Fruit fly (Drosophila melanogaster): ENCODE measurements around the gene CG7950.
A peak's percentile ranks its signal among the peaks of the same experiment; 100 is the strongest.

CG7950 gene

dm6 chr3R:30058057-30058868, 1.6 kb downstream of the CG7950 start, which contains the start of gene sima (continued):
- TF ChIP-seq Med (GFP tag) = peak; percentile 83
- TF ChIP-seq CG6765 (GFP tag; optimal IDR thresholded peaks at IDR 0.05) = peak; percentile 37
- peak; percentile 32 for TF ChIP-seq mam (GFP tag; optimal IDR thresholded peaks at IDR 0.05)
- peak; percentile 64 for TF ChIP-seq Rfx (GFP tag; IDR thresholded peaks at IDR 0.05)
- TF ChIP-seq CG17568 (GFP tag; optimal IDR thresholded peaks at IDR 0.05) = peak; percentile 13
- TF ChIP-seq CG7556 (GFP tag; optimal IDR thresholded peaks at IDR 0.05) = no peak
- TF ChIP-seq kni (GFP tag; optimal IDR thresholded peaks at IDR 0.05) = no peak
- TF ChIP-seq CG14710 (tag; optimal IDR thresholded peaks at IDR 0.05) = peak; percentile 51
- no peak for TF ChIP-seq Mes4 (GFP tag; optimal IDR thresholded peaks at IDR 0.05)
- TF ChIP-seq seq (GFP tag; IDR thresholded peaks at IDR 0.05) = no peak
- TF ChIP-seq ATbp (GFP tag; optimal IDR thresholded peaks at IDR 0.05) = no peak
- TF ChIP-seq CG10431 (GFP tag; optimal IDR thresholded peaks at IDR 0.05) = no peak
- no peak for TF ChIP-seq CG11723 (GFP tag; optimal IDR thresholded peaks at IDR 0.05)
- TF ChIP-seq vfl (GFP tag; optimal IDR thresholded peaks at IDR 0.05) = peak; percentile 29
- peak; percentile 38 for TF ChIP-seq oc (tag; optimal IDR thresholded peaks at IDR 0.05)
- TF ChIP-seq CG1603 (tag; optimal IDR thresholded peaks at IDR 0.05) = peak; percentile 71
- TF ChIP-seq E2f1 (GFP tag; IDR thresholded peaks at IDR 0.05) = peak; percentile 43; the same call in 1 of the 2 replicates
- peak; percentile 27 for TF ChIP-seq gem (tag; optimal IDR thresholded peaks at IDR 0.05)
- TF ChIP-seq NK7.1 (GFP tag; optimal IDR thresholded peaks at IDR 0.05) = peak; percentile 57
- no peak for TF ChIP-seq Aef1 (GFP tag; IDR thresholded peaks at IDR 0.05)
- peak; percentile 85 for TF ChIP-seq sens (GFP tag)
- TF ChIP-seq p53 (GFP tag; optimal IDR thresholded peaks at IDR 0.05) = peak; percentile 27
- TF ChIP-seq CG7786 (GFP tag; optimal IDR thresholded peaks at IDR 0.05) = no peak
- no peak for TF ChIP-seq CG8359 (GFP tag; optimal IDR thresholded peaks at IDR 0.05; ENCODE audit: borderline replicate concordance)
- TF ChIP-seq CG13287 (GFP tag; IDR thresholded peaks at IDR 0.05; ENCODE audit: partially characterized antibody) = peak; percentile 25; the same call in 1 of the 2 replicates
- no peak for TF ChIP-seq sisA (GFP tag; IDR thresholded peaks at IDR 0.05)
- no peak for TF ChIP-seq tup (GFP tag; optimal IDR thresholded peaks at IDR 0.05)
- TF ChIP-seq grn (GFP tag; optimal IDR thresholded peaks at IDR 0.05) = no peak
- TF ChIP-seq ftz-f1 (GFP tag; optimal IDR thresholded peaks at IDR 0.05) = peak; percentile 45
- TF ChIP-seq maf-S (GFP tag; optimal IDR thresholded peaks at IDR 0.05) = peak; percentile 55
- TF ChIP-seq Eip74EF (GFP tag; optimal IDR thresholded peaks at IDR 0.05) = peak in 1 of 2 experiments; percentile 6
- peak; percentile 28 for TF ChIP-seq CG2678 (tag; optimal IDR thresholded peaks at IDR 0.05)
- no peak; the same call in 1 of the 2 replicates for TF ChIP-seq H2.0 (GFP tag; IDR thresholded peaks at IDR 0.05)
- TF ChIP-seq Dfd (GFP tag; optimal IDR thresholded peaks at IDR 0.05) = no peak
- peak; percentile 57 for TF ChIP-seq CG15514 (GFP tag; optimal IDR thresholded peaks at IDR 0.05)
- peak; percentile 49 for TF ChIP-seq Sin3A (optimal IDR thresholded peaks at IDR 0.05)
- TF ChIP-seq CG2120 (GFP tag; optimal IDR thresholded peaks at IDR 0.05) = peak; percentile 65
- no peak for TF ChIP-seq az2 (GFP tag; optimal IDR thresholded peaks at IDR 0.05)
- TF ChIP-seq CG11695 (GFP tag; IDR thresholded peaks at IDR 0.05) = 0 out of 3 replicates have a peak, but pooled peaks have one; percentile 34
- peak; percentile 35 for TF ChIP-seq twi (tag; optimal IDR thresholded peaks at IDR 0.05)
- TF ChIP-seq Opbp (GFP tag; IDR thresholded peaks at IDR 0.05; ENCODE audit: partially characterized antibody) = no peak
- TF ChIP-seq gro (GFP tag; optimal IDR thresholded peaks at IDR 0.05) = no peak
- TF ChIP-seq CG10959 (GFP tag; IDR thresholded peaks at IDR 0.05) = no peak
- peak; percentile 46 for TF ChIP-seq YL-1 (GFP tag; optimal IDR thresholded peaks at IDR 0.05)
- no peak for TF ChIP-seq HLHmδ (GFP tag; optimal IDR thresholded peaks at IDR 0.05)
- TF ChIP-seq tx (GFP tag; optimal IDR thresholded peaks at IDR 0.05) = peak; percentile 11
- peak; percentile 63 for TF ChIP-seq nom (GFP tag; optimal IDR thresholded peaks at IDR 0.05)
- peak; percentile 16 for TF ChIP-seq bcd (GFP tag; optimal IDR thresholded peaks at IDR 0.05)
- TF ChIP-seq MBD-R2 (GFP tag; IDR thresholded peaks at IDR 0.05) = peak; percentile 65
